Fruit fly (Drosophila melanogaster): ENCODE results near the gene CG31789.

dm6 chr2L:18590100-18590941 is 15.4 kb upstream of the CG31789 start, which contains the start of the genes Pde11 and CG15160:
- TF ChIP-seq EcR (GFP tag; optimal IDR thresholded peaks at IDR 0.05) = no peak
- no peak for TF ChIP-seq pan (optimal IDR thresholded peaks at IDR 0.05)
- no peak for TF ChIP-seq usp (GFP tag; optimal IDR thresholded peaks at IDR 0.05)
- no peak for TF ChIP-seq psq (optimal IDR thresholded peaks at IDR 0.05)
- no peak for TF ChIP-seq CG8478 (optimal IDR thresholded peaks at IDR 0.05)
- TF ChIP-seq Dll (optimal IDR thresholded peaks at IDR 0.05) = no peak
